Fruit fly (Drosophila melanogaster) whole organism: ENCODE measurements around the gene pira.

Experiments
- CG8478 ChIP-seq: fragments of >200 bp; optimal IDR thresholded peaks from 2 replicates; lab custom pipeline; 2018; ENCODE audit warnings: inconsistent platforms
- Dll ChIP-seq: fragments of >200 bp; optimal IDR thresholded peaks from 2 replicates; lab custom pipeline; 2017
- EcR ChIP-seq, 2 experiments: fragments of >200 bp; optimal IDR thresholded peaks; 2 replicates each; lab custom pipeline; 2017; ENCODE audit warnings: missing biosample characterization in 2 of 2, missing genetic modification characterization in 2 of 2, missing genetic modification reagents in 2 of 2
- pan ChIP-seq: fragments of >200 bp; optimal IDR thresholded peaks from 2 replicates; lab custom pipeline; 2017
- psq ChIP-seq: fragments of >200 bp; optimal IDR thresholded peaks from 2 replicates; lab custom pipeline; 2017
- usp ChIP-seq: fragments of >200 bp; optimal IDR thresholded peaks from 2 replicates; lab custom pipeline; 2017; ENCODE audit warnings: missing biosample characterization, missing genetic modification characterization, mixed read lengths

pira gene

DNA sequence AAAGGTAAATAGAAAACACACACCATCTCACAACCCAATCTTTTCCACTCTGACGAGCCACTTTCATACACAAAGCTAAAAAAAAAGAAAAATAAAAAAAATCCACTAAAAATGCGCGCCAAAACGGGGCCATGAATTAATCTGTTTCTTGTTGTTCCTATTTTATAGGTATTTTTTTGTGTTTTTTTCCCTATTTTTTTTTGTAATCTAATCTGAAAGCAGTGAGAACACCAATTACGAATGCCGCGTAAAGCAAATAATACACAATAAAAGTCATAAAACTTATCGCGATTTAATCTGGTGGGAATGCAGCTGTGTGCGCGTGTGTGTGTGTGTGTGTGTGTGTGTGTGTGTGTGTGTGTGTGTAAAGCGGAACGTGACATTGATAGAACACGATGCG is 40.1 kb downstream of the pira start:
- TF ChIP-seq psq (lab: Kevin White, UChicago): no peak
- TF ChIP-seq CG8478: no peak
- no peak for TF ChIP-seq pan
- TF ChIP-seq Dll: no peak
- no peak for TF ChIP-seq EcR (GFP tag; optimal IDR thresholded peaks at IDR 0.05; lab: Kevin White, UChicago)
- TF ChIP-seq usp (GFP tag; lab: Kevin White, UChicago): no peak

DNA sequence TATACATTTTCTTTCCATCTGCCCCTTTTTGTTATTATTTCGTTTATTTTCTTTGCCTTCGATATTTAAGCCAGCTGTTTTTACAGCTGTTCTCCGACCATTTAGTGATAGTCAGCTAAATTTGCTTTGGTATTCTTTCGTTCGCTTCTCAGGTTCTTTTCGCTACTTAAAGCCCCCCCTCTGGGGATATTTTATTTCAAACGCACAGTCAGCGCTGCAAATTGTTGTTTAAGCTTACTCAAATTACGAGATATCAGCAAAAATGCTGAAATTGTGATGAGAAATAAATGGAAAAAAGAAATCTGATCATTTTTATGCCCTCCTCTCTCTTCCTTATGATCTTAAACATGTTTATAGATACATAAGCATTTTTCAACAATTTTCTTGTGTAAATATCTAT is 41.4 kb downstream of the pira start:
- TF ChIP-seq EcR (GFP tag; optimal IDR thresholded peaks at IDR 0.05; lab: Kevin White, UChicago): no peak
- no peak for TF ChIP-seq psq (lab: Kevin White, UChicago)
- no peak for TF ChIP-seq Dll
- TF ChIP-seq CG8478: no peak
- TF ChIP-seq usp (GFP tag; lab: Kevin White, UChicago): no peak
- no peak for TF ChIP-seq pan

DNA sequence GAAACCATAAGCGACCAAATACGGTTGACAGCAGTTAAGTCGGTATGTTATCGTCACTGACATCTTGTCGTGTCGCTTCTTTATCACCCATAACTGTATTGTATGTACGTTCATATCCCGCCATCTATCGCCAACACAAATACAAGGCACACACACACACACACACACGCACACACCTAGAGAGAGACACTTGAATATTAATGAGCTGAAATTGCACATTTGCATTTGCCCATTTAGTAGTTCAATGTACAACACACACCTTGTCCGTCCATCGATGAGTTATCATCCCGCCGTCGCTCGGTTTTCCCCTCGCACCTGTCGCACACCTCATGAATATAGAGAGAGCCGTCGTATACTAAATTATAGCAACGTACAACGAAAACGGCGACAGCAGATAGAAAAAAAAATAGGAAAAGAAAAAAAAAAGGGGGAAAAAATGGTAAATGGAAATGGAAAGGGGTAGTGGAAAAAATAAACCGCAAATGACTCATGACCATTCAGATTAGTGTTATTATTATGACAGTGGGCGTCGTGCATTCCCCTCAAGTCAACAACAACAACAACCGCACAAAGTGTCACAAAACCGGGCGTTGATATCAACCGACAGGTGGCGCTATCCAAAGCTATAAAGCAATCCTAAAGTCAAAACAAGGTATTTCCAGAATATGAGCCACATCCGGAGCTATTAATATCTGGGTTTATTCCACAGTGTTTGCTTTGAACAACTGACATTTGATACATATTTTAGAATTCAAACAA is 42.1 kb downstream of the pira start:
- no peak for TF ChIP-seq usp (GFP tag; lab: Kevin White, UChicago)
- no peak for TF ChIP-seq EcR (GFP tag; optimal IDR thresholded peaks at IDR 0.05; lab: Kevin White, UChicago)
- no peak for TF ChIP-seq psq (lab: Kevin White, UChicago)
- TF ChIP-seq Dll: no peak
- no peak for TF ChIP-seq CG8478
- TF ChIP-seq pan: no peak

DNA sequence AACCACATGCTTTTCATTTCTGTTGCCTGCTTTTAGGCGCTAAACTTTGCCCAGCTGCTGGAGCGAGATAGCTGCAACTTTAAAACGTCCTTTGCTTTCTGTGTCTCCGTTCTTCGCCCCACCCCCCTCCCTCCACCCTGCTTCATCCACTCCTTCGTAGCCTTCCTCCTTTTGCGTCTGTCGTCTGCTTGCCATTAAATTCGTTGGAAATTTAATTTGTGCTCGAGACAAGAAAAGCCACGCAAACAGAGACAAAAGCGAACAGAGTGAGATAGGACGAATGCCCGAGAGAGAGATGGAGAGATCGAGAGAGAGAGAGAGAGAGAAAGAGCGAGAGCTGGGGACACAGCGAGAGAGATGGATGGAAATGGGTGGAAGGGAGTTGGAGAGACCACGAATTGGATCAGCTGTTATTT is 43.5 kb downstream of the pira start:
- TF ChIP-seq EcR (GFP tag; optimal IDR thresholded peaks at IDR 0.05; lab: Kevin White, UChicago): no peak
- no peak for TF ChIP-seq psq (lab: Kevin White, UChicago)
- no peak for TF ChIP-seq Dll
- no peak for TF ChIP-seq usp (GFP tag; lab: Kevin White, UChicago)
- no peak for TF ChIP-seq CG8478
- TF ChIP-seq pan: no peak

DNA sequence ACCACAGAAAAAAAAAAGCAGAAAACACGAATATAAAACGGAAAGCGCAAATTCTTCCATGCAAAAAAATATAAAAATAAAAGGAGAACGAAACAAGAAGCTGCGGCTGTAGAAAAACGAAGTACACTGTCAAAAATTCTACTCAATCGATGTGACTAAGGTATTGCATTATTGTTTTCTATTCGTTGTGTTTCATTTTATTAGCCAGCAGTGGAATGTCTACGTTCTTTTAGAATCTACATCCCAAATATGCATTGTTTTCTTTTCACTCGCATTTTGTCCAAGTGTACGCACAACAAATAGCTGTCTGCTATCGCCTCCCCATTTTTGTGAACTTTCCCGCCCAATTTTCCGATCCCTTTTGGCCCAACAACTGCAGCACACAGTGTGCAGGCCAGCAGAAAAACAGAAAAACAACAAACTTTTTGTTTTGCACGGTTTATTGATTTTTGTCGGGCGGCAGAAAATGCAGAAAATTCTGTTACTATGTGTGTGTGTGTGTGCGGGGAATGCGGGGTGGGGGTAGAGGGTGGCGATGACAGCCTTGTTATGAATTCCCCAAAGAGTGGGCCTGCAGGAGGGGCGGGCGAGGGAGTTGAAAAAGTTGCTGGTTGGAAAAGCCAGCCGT is 44.1 kb downstream of the pira start:
- no peak for TF ChIP-seq usp (GFP tag; lab: Kevin White, UChicago)
- TF ChIP-seq EcR (GFP tag; optimal IDR thresholded peaks at IDR 0.05; lab: Kevin White, UChicago): no peak
- TF ChIP-seq CG8478: no peak
- TF ChIP-seq Dll: no peak

DNA sequence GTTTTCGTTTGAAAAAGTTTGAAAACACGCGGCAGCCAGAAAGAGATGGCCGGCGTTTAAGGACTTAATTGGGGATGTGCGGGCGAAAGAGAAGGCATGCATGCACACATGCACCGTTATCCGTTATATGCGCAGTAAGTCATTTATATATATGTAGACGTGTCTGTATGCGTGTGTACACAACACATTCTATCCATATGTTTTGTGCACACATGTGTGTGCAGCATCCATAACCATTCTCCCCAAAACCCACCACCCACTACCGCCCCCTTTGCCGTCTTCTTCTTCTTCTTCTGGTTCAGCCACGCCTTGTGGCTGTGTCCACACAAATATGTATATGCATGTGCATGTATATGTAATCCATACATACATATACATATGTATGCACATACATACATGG is 44.8 kb downstream of the pira start:
- TF ChIP-seq pan (no peak), EcR (GFP tag; optimal IDR thresholded peaks at IDR 0.05; lab: Kevin White, UChicago) (no peak), CG8478 (no peak), psq (lab: Kevin White, UChicago) (no peak), usp (GFP tag; lab: Kevin White, UChicago) (no peak)
